Worm (Caenorhabditis elegans) whole organism, midembryonic: ENCODE data around the gene C15C8.6.

ENCODE experiments used
- flt-1 ChIP-seq: fragments of 200-800 bp; sonication (Bioruptor generic); IDR thresholded peaks from 2 replicates; pipeline ENCODE4 v1.3.6; 2022; ENCODE audit warnings: missing genetic modification characterization, missing compliant biosample characterization
- med-1 ChIP-seq: sonication (generic microtip); optimal IDR thresholded peaks from 2 replicates; lab custom pipeline; 2017; ENCODE audit warnings: missing genetic modification characterization, mild to moderate bottlenecking, missing compliant biosample characterization, antibody characterized with exemption, missing genetic modification reagents; ENCODE audit not compliant: insufficient read depth
- tab-1 ChIP-seq: fragments of 200-800 bp; sonication (Bioruptor generic); IDR thresholded peaks from 2 replicates; pipeline ENCODE4 v1.3.6; 2022; ENCODE audit warnings: missing genetic modification characterization, missing compliant biosample characterization

ce11 chrV:12747856-12748255 is 3.5 kb downstream of the C15C8.6 start, which contains the start of gene C15C8.5:
- TF ChIP-seq flt-1 (GFP tag; lab: Robert Waterston, UW) = no peak
- no peak for TF ChIP-seq med-1 (GFP tag; lab: Kevin White, UChicago)
- TF ChIP-seq tab-1 = no peak
